Fruit fly (Drosophila melanogaster) whole organism, embryonic: Measurements from ENCODE around the gene CG46465.

Experiments used
- BtbVII ChIP-seq: fragments of 200-800 bp; sonication (Bioruptor generic); optimal IDR thresholded peaks from 3 replicates; lab custom pipeline; 2017; ENCODE audit warnings: missing biosample characterization, mild to moderate bottlenecking, missing genetic modification characterization
- CG10543 ChIP-seq: fragments of 200-800 bp; sonication (Bioruptor generic); optimal IDR thresholded peaks from 3 replicates; lab custom pipeline; 2017; ENCODE audit warnings: missing biosample characterization, mild to moderate bottlenecking, missing genetic modification characterization, moderate library complexity
- CG10979 ChIP-seq: fragments of 200-800 bp; sonication (Bioruptor generic); optimal IDR thresholded peaks from 2 replicates; lab custom pipeline; 2018; ENCODE audit warnings: missing biosample characterization, mild to moderate bottlenecking, missing genetic modification characterization, moderate library complexity
- CG12236 ChIP-seq: fragments of 200-800 bp; sonication (Bioruptor generic); optimal IDR thresholded peaks from 2 replicates; lab custom pipeline; 2016; ENCODE audit warnings: missing biosample characterization, missing genetic modification characterization
- CG17568 ChIP-seq: fragments of 200-800 bp; sonication (Bioruptor generic); optimal IDR thresholded peaks from 2 replicates; lab custom pipeline; 2018; ENCODE audit warnings: missing biosample characterization, mild to moderate bottlenecking, missing genetic modification characterization, moderate library complexity
- CG18619 ChIP-seq: fragments of 200-800 bp; sonication (Bioruptor generic); optimal IDR thresholded peaks from 3 replicates; lab custom pipeline; 2017; ENCODE audit warnings: missing biosample characterization, mild to moderate bottlenecking, missing genetic modification characterization
- CG2120 ChIP-seq: fragments of 200-800 bp; sonication (Bioruptor generic); optimal IDR thresholded peaks from 3 replicates; lab custom pipeline; 2016; ENCODE audit warnings: missing biosample characterization, missing genetic modification characterization
- CG30403 ChIP-seq: fragments of 200-800 bp; sonication (Bioruptor generic); optimal IDR thresholded peaks from 3 replicates; lab custom pipeline; 2016; ENCODE audit warnings: missing biosample characterization, missing genetic modification characterization
- CG4617 ChIP-seq: fragments of 200-800 bp; sonication (Bioruptor generic); optimal IDR thresholded peaks from 3 replicates; lab custom pipeline; 2016; ENCODE audit warnings: missing biosample characterization, missing genetic modification characterization, borderline replicate concordance
- CG4730 ChIP-seq: fragments of 200-800 bp; sonication (Bioruptor generic); IDR thresholded peaks from 2 replicates; pipeline ENCODE4 v1.3.6; 2022; ENCODE audit warnings: missing biosample characterization, missing genetic modification characterization
- CG4820 ChIP-seq: fragments of 200-800 bp; sonication (Bioruptor generic); optimal IDR thresholded peaks from 3 replicates; lab custom pipeline; 2016; ENCODE audit warnings: missing biosample characterization, missing genetic modification characterization
- CkIIα-i1 ChIP-seq: fragments of 200-800 bp; sonication (Bioruptor generic); IDR thresholded peaks from 2 replicates; pipeline ENCODE4 v1.3.6; 2022; ENCODE audit warnings: missing biosample characterization, missing genetic modification characterization
- D ChIP-seq, 2 experiments: fragments of 200-800 bp in 1 of 2; fragments of >200 bp in 1 of 2; sonication (Bioruptor generic) in 1 of 2; optimal IDR thresholded peaks; 2 replicates in 1 of 2; 3 replicates in 1 of 2; lab custom pipeline; 2017; ENCODE audit warnings: mild to moderate bottlenecking in 1 of 2, missing biosample characterization in 1 of 2, missing genetic modification characterization in 1 of 2, missing genetic modification reagents in 1 of 2
- Deaf1 ChIP-seq: fragments of 200-800 bp; optimal IDR thresholded peaks from 3 replicates; lab custom pipeline; 2019; ENCODE audit warnings: missing biosample characterization, mild to moderate bottlenecking, missing genetic modification characterization, moderate library complexity
- Dip3 ChIP-seq: fragments of 200-800 bp; sonication (Bioruptor generic); optimal IDR thresholded peaks from 3 replicates; lab custom pipeline; 2016; ENCODE audit warnings: missing biosample characterization, missing genetic modification characterization
- Eip74EF ChIP-seq, 2 experiments: fragments of 200-800 bp in 1 of 2; fragments of >200 bp in 1 of 2; sonication (Bioruptor generic) in 1 of 2; optimal IDR thresholded peaks; 2 replicates each; lab custom pipeline; 2017 to 2019; ENCODE audit warnings: missing biosample characterization in 2 of 2, missing genetic modification characterization in 2 of 2, mild to moderate bottlenecking in 1 of 2, moderate library complexity in 1 of 2
- H15 ChIP-seq: fragments of 200-800 bp; sonication (Bioruptor generic); IDR thresholded peaks from 3 replicates; pipeline ENCODE4 v1.3.6; 2022; ENCODE audit warnings: missing biosample characterization, missing genetic modification characterization
- HHEX ChIP-seq: fragments of 200-800 bp; sonication (Bioruptor generic); optimal IDR thresholded peaks from 3 replicates; lab custom pipeline; 2017; ENCODE audit warnings: missing biosample characterization, mild to moderate bottlenecking, missing genetic modification characterization, missing genetic modification reagents
- HLH54F ChIP-seq: fragments of 200-800 bp; sonication (Bioruptor generic); optimal IDR thresholded peaks from 3 replicates; lab custom pipeline; 2016; ENCODE audit warnings: missing biosample characterization, missing genetic modification characterization
- HmgZ ChIP-seq: fragments of 200-800 bp; sonication (Bioruptor generic); optimal IDR thresholded peaks from 2 replicates; lab custom pipeline; 2018; ENCODE audit warnings: missing biosample characterization, mild to moderate bottlenecking, missing genetic modification characterization
- Med ChIP-seq: fragments of 200-800 bp; sonication (Bioruptor generic); peaks from one replicate; lab custom pipeline; 2016; ENCODE audit warnings: missing biosample characterization, missing genetic modification characterization, mild to moderate bottlenecking, inconsistent platforms, moderate library complexity
- NfI ChIP-seq: fragments of 200-800 bp; sonication (Bioruptor generic); optimal IDR thresholded peaks from 3 replicates; lab custom pipeline; 2018; ENCODE audit warnings: missing biosample characterization, mild to moderate bottlenecking, missing genetic modification characterization, moderate library complexity
- Oaz ChIP-seq: fragments of 200-800 bp; sonication (Bioruptor generic); IDR thresholded peaks from 2 replicates; pipeline ENCODE4 v1.3.6; 2022; ENCODE audit warnings: missing biosample characterization, missing genetic modification characterization
- Pdp1 ChIP-seq, 2 experiments: fragments of 200-800 bp; sonication (Bioruptor generic); optimal IDR thresholded peaks; 3 replicates each; lab custom pipeline; 2016; ENCODE audit warnings: missing biosample characterization in 2 of 2, missing genetic modification characterization in 2 of 2, mild to moderate bottlenecking in 1 of 2, moderate library complexity in 1 of 2
- Xbp1 ChIP-seq: fragments of 200-800 bp; sonication (Bioruptor generic); optimal IDR thresholded peaks from 3 replicates; lab custom pipeline; 2016; ENCODE audit warnings: missing biosample characterization, mild to moderate bottlenecking, missing genetic modification characterization
- abd-A ChIP-seq: fragments of 200-800 bp; sonication (Bioruptor generic); optimal IDR thresholded peaks from 3 replicates; lab custom pipeline; 2019; ENCODE audit warnings: missing biosample characterization, mild to moderate bottlenecking, missing genetic modification characterization, moderate library complexity
- az2 ChIP-seq: fragments of 200-800 bp; sonication (Bioruptor generic); optimal IDR thresholded peaks from 3 replicates; lab custom pipeline; 2016; ENCODE audit warnings: missing biosample characterization, missing genetic modification characterization
- bab2 ChIP-seq: fragments of 200-800 bp; sonication (Bioruptor generic); optimal IDR thresholded peaks from 2 replicates; lab custom pipeline; 2016; ENCODE audit warnings: missing biosample characterization, missing genetic modification characterization
- croc ChIP-seq: fragments of 200-800 bp; sonication (Bioruptor generic); conservative IDR thresholded peaks from 3 replicates; pipeline ENCODE4 v1.3.6; 2022; ENCODE audit warnings: missing biosample characterization, missing genetic modification characterization
- esg ChIP-seq: fragments of 200-800 bp; sonication (Bioruptor generic); conservative IDR thresholded peaks from 2 replicates; pipeline ENCODE4 v1.3.6; 2022; ENCODE audit warnings: missing biosample characterization, missing genetic modification characterization
- fd102C ChIP-seq: fragments of 200-800 bp; sonication (Bioruptor generic); optimal IDR thresholded peaks from 2 replicates; lab custom pipeline; 2018; ENCODE audit warnings: missing biosample characterization, mild to moderate bottlenecking, missing genetic modification characterization, moderate library complexity
- gcm ChIP-seq: fragments of 200-800 bp; sonication (Bioruptor generic); optimal IDR thresholded peaks from 2 replicates; lab custom pipeline; 2019; ENCODE audit warnings: missing biosample characterization, mild to moderate bottlenecking, missing genetic modification characterization, moderate library complexity
- gsb ChIP-seq: fragments of 200-800 bp; sonication (Bioruptor generic); IDR thresholded peaks from 2 replicates; pipeline ENCODE4 v1.3.6; 2022; ENCODE audit warnings: missing biosample characterization, missing genetic modification characterization
- gsb-n ChIP-seq: fragments of 200-800 bp; sonication (Bioruptor generic); optimal IDR thresholded peaks from 3 replicates; lab custom pipeline; 2018; ENCODE audit warnings: missing biosample characterization, mild to moderate bottlenecking, missing genetic modification characterization
- hbn ChIP-seq: fragments of 200-800 bp; sonication (Bioruptor generic); IDR thresholded peaks from 2 replicates; pipeline ENCODE4 v1.3.6; 2022; ENCODE audit warnings: missing biosample characterization, missing genetic modification characterization; ENCODE audit not compliant: partially characterized antibody
- jigr1 ChIP-seq: fragments of 200-800 bp; sonication (Bioruptor generic); IDR thresholded peaks from 3 replicates; pipeline ENCODE4 v1.3.6; 2022; ENCODE audit warnings: missing biosample characterization, missing genetic modification characterization
- nau ChIP-seq: fragments of 200-800 bp; sonication (Bioruptor generic); optimal IDR thresholded peaks from 3 replicates; lab custom pipeline; 2017; ENCODE audit warnings: missing biosample characterization, mild to moderate bottlenecking, missing genetic modification characterization, missing genetic modification reagents
- nerfin-1 ChIP-seq: fragments of 200-800 bp; sonication (Bioruptor generic); optimal IDR thresholded peaks from 3 replicates; lab custom pipeline; 2019; ENCODE audit warnings: missing biosample characterization, mild to moderate bottlenecking, missing genetic modification characterization, moderate library complexity
- ro ChIP-seq: fragments of 200-800 bp; sonication (Bioruptor generic); IDR thresholded peaks from 2 replicates; pipeline ENCODE4 v1.3.6; 2022; ENCODE audit warnings: missing biosample characterization, missing genetic modification characterization
- salm ChIP-seq: fragments of 200-800 bp; sonication (Bioruptor generic); optimal IDR thresholded peaks from 2 replicates; lab custom pipeline; 2018; ENCODE audit warnings: missing biosample characterization, mild to moderate bottlenecking, missing genetic modification characterization
- sens ChIP-seq: fragments of 200-800 bp; sonication (Bioruptor generic); peaks from one replicate; lab custom pipeline; 2016; ENCODE audit warnings: missing biosample characterization, missing genetic modification characterization
- sr ChIP-seq: fragments of 200-800 bp; sonication (Bioruptor generic); IDR thresholded peaks from 3 replicates; pipeline ENCODE4 v1.3.6; 2022; ENCODE audit warnings: missing biosample characterization, missing genetic modification characterization
- tap ChIP-seq: fragments of 200-800 bp; optimal IDR thresholded peaks from 3 replicates; lab custom pipeline; 2019; ENCODE audit warnings: missing biosample characterization, mild to moderate bottlenecking, missing genetic modification characterization, moderate library complexity
- ttk ChIP-seq: fragments of 200-800 bp; sonication (Bioruptor generic); IDR thresholded peaks from 2 replicates; pipeline ENCODE4 v2.1.2; 2022; ENCODE audit warnings: missing biosample characterization, missing genetic modification characterization
- wor ChIP-seq: fragments of 200-800 bp; sonication (Bioruptor generic); IDR thresholded peaks from 2 replicates; pipeline ENCODE4 v1.3.6; 2022; ENCODE audit warnings: missing biosample characterization, missing genetic modification characterization

Gene CG46465

dm6 chr2L:19012776-19013328 is 20.6 kb downstream of the CG46465 start (continued):
- peak; percentile 42 for TF ChIP-seq Deaf1 (tag; lab: Kevin White, UChicago)
- no peak for TF ChIP-seq HmgZ (tag; lab: Kevin White, UChicago)
- TF ChIP-seq abd-A (tag; lab: Kevin White, UChicago), result peak; percentile 93
- TF ChIP-seq croc, result no peak
- peak; percentile 89 for TF ChIP-seq CG10543 (GFP tag; lab: Kevin White, UChicago)
- TF ChIP-seq nerfin-1 (tag; lab: Kevin White, UChicago), result peak; percentile 19
- TF ChIP-seq NfI (GFP tag; lab: Kevin White, UChicago), result peak; percentile 20
- TF ChIP-seq CG4730, result no peak
- TF ChIP-seq HHEX (GFP tag; lab: Kevin White, UChicago), result no peak

dm6 chr2L:19014032-19014880 is 22.0 kb downstream of the CG46465 start:
- TF ChIP-seq az2 (GFP tag; lab: Kevin White, UChicago), result peak; percentile 63
- TF ChIP-seq CG4820 (GFP tag; lab: Kevin White, UChicago), result peak; percentile 22
- TF ChIP-seq ro, result no peak
- peak; percentile 65 for TF ChIP-seq Xbp1 (GFP tag; lab: Kevin White, UChicago)
- no peak for TF ChIP-seq hbn
- peak; percentile 80 for TF ChIP-seq sens (GFP tag; lab: Kevin White, UChicago)
- peak; percentile 46; the same call in 1 of the 2 replicates for TF ChIP-seq wor
- TF ChIP-seq esg (GFP tag; lab: Robert Waterston, UW), result peak; percentile 41; the same call in 1 of the 2 replicates
- TF ChIP-seq Eip74EF (GFP tag; optimal IDR thresholded peaks at IDR 0.05; lab: Kevin White, UChicago), result peak in 1 of 2 experiments; percentile 72
- peak; percentile 75 for TF ChIP-seq CG2120 (GFP tag; lab: Kevin White, UChicago)
- TF ChIP-seq salm (tag; lab: Kevin White, UChicago), result peak; percentile 39
- peak; percentile 60 for TF ChIP-seq Oaz (GFP tag; lab: Robert Waterston, UW)
- peak; percentile 46 for TF ChIP-seq gsb-n (tag; lab: Kevin White, UChicago)
- peak; percentile 10 for TF ChIP-seq HLH54F (GFP tag; lab: Kevin White, UChicago)
- peak; percentile 60 for TF ChIP-seq ttk (GFP tag; lab: Robert Waterston, UW)
- TF ChIP-seq CG4617 (GFP tag; lab: Kevin White, UChicago), result no peak
- TF ChIP-seq CG17568, result peak; percentile 18
- no peak for TF ChIP-seq CkIIα-i1
- no peak for TF ChIP-seq Dip3 (GFP tag; lab: Kevin White, UChicago)
- TF ChIP-seq gcm (GFP tag; lab: Kevin White, UChicago), result peak; percentile 51
- 0 out of 3 replicates have a peak, but pooled peaks have one; percentile 16 for TF ChIP-seq H15 (GFP tag; lab: Robert Waterston, UW)
- no peak for TF ChIP-seq D (optimal IDR thresholded peaks at IDR 0.05; lab: Kevin White, UChicago)
- TF ChIP-seq D (GFP tag; optimal IDR thresholded peaks at IDR 0.05; lab: Kevin White, UChicago), result peak; percentile 69
- no peak for TF ChIP-seq CG12236
- TF ChIP-seq CG18619 (GFP tag; lab: Kevin White, UChicago), result peak; percentile 83
- TF ChIP-seq BtbVII, result peak; percentile 86
- peak; percentile 65 for TF ChIP-seq Med (GFP tag; lab: Kevin White, UChicago)
- TF ChIP-seq gsb (GFP tag; lab: Robert Waterston, UW), result no peak
- TF ChIP-seq jigr1, result no peak
- peak; percentile 49 for TF ChIP-seq bab2 (GFP tag; lab: Kevin White, UChicago)
- no peak for TF ChIP-seq fd102C
- peak; percentile 62 for TF ChIP-seq tap (tag; lab: Kevin White, UChicago)
- TF ChIP-seq croc, result peak; percentile 55; the same call in 2 of the 3 replicates
- no peak for TF ChIP-seq sr (GFP tag; lab: Robert Waterston, UW)
- peak; percentile 17 to 22 for TF ChIP-seq Pdp1 (GFP tag; optimal IDR thresholded peaks at IDR 0.05; lab: Kevin White, UChicago)
- TF ChIP-seq CG10979 (tag; lab: Kevin White, UChicago), result peak; percentile 69
- peak; percentile 73 for TF ChIP-seq CG30403 (GFP tag; lab: Kevin White, UChicago)
- TF ChIP-seq nau (GFP tag; lab: Kevin White, UChicago), result peak; percentile 56
